Worm (Caenorhabditis elegans) whole organism, L2 larva: ENCODE data around the gene srxa-16.

ENCODE experiments used
- F13H6.1 ChIP-seq: sonication (generic microtip); optimal IDR thresholded peaks from 2 replicates; lab custom pipeline; 2016; ENCODE audit warnings: missing genetic modification characterization, missing compliant biosample characterization
- R02D3.7 ChIP-seq: fragments of 150-350 bp; optimal IDR thresholded peaks from 2 replicates; lab custom pipeline; 2014; ENCODE audit warnings: missing biosample characterization, missing genetic modification characterization
- ZK546.5 ChIP-seq: sonication (generic microtip); optimal IDR thresholded peaks from 2 replicates; lab custom pipeline; 2017; ENCODE audit warnings: missing biosample characterization, missing genetic modification characterization
- alr-1 ChIP-seq: fragments of 150-350 bp; optimal IDR thresholded peaks from 2 replicates; lab custom pipeline; 2014; ENCODE audit warnings: missing biosample characterization, missing genetic modification characterization
- ama-1 ChIP-seq: fragments of 150-350 bp; optimal IDR thresholded peaks from 2 replicates; lab custom pipeline; 2018; ENCODE audit warnings: inconsistent platforms
- ceh-16 ChIP-seq: fragments of 150-350 bp; optimal IDR thresholded peaks from 2 replicates; lab custom pipeline; 2014; ENCODE audit warnings: missing biosample characterization, missing genetic modification characterization
- dmd-4 ChIP-seq: sonication (generic microtip); optimal IDR thresholded peaks from 2 replicates; lab custom pipeline; 2017; ENCODE audit warnings: missing biosample characterization, missing genetic modification characterization
- egl-27 ChIP-seq: sonication (generic microtip); optimal IDR thresholded peaks from 3 replicates; lab custom pipeline; 2017; ENCODE audit warnings: missing biosample characterization, missing genetic modification reagents, missing genetic modification characterization
- elt-1 ChIP-seq: fragments of 150-350 bp; optimal IDR thresholded peaks from 2 replicates; lab custom pipeline; 2014; ENCODE audit warnings: missing biosample characterization, missing genetic modification characterization
- fos-1 ChIP-seq: fragments of 150-350 bp; optimal IDR thresholded peaks from 2 replicates; lab custom pipeline; 2014; ENCODE audit warnings: missing biosample characterization, missing genetic modification characterization
- lin-11 ChIP-seq: fragments of 150-350 bp; sonication (generic microtip); optimal IDR thresholded peaks from 2 replicates; lab custom pipeline; 2014; ENCODE audit warnings: missing biosample characterization, missing genetic modification characterization, inconsistent platforms, mixed read lengths
- lin-13 ChIP-seq: fragments of 150-350 bp; optimal IDR thresholded peaks from 2 replicates; lab custom pipeline; 2014; ENCODE audit warnings: missing biosample characterization, missing genetic modification reagents, missing genetic modification characterization
- lin-39 ChIP-seq: fragments of 150-350 bp; optimal IDR thresholded peaks from 2 replicates; lab custom pipeline; 2014; ENCODE audit warnings: missing biosample characterization, missing genetic modification reagents, missing genetic modification characterization
- mab-5 ChIP-seq: fragments of 150-350 bp; optimal IDR thresholded peaks from 2 replicates; lab custom pipeline; 2014; ENCODE audit warnings: missing biosample characterization, missing genetic modification characterization
- mbf-1 ChIP-seq: sonication (generic microtip); optimal IDR thresholded peaks from 2 replicates; lab custom pipeline; 2017; ENCODE audit warnings: missing biosample characterization, missing genetic modification characterization
- mdl-1 ChIP-seq, 2 experiments: fragments of 150-350 bp in 1 of 2; sonication (generic microtip) in 1 of 2; optimal IDR thresholded peaks; 2 replicates each; lab custom pipeline; 2017; ENCODE audit warnings: missing biosample characterization in 2 of 2, missing genetic modification characterization in 2 of 2
- nhr-11 ChIP-seq: fragments of 150-350 bp; optimal IDR thresholded peaks from 2 replicates; lab custom pipeline; 2014; ENCODE audit warnings: missing biosample characterization, missing genetic modification characterization
- nhr-129 ChIP-seq: fragments of 150-350 bp; optimal IDR thresholded peaks from 2 replicates; lab custom pipeline; 2014; ENCODE audit warnings: missing biosample characterization, missing genetic modification characterization
- nhr-21 ChIP-seq: fragments of 150-350 bp; optimal IDR thresholded peaks from 2 replicates; lab custom pipeline; 2014; ENCODE audit warnings: missing biosample characterization, missing genetic modification characterization
- nhr-77 ChIP-seq: fragments of 150-350 bp; optimal IDR thresholded peaks from 2 replicates; lab custom pipeline; 2014; ENCODE audit warnings: missing biosample characterization, missing genetic modification characterization
- skn-1 ChIP-seq: sonication (generic microtip); optimal IDR thresholded peaks from 2 replicates; lab custom pipeline; 2017; ENCODE audit warnings: missing biosample characterization, missing genetic modification characterization
- sma-9 ChIP-seq, 2 experiments: fragments of 150-350 bp in 1 of 2; sonication (generic microtip) in 1 of 2; optimal IDR thresholded peaks; 2 replicates each; lab custom pipeline; 2014 to 2016; ENCODE audit warnings: missing genetic modification characterization in 2 of 2, mild to moderate bottlenecking in 1 of 2, missing biosample characterization in 1 of 2, missing compliant biosample characterization in 1 of 2, missing genetic modification reagents in 1 of 2, moderate library complexity in 1 of 2
- snpc-4 ChIP-seq: fragments of 150-350 bp; optimal IDR thresholded peaks from 2 replicates; lab custom pipeline; 2014; ENCODE audit warnings: missing biosample characterization, missing genetic modification characterization
- unc-39 ChIP-seq: fragments of 150-350 bp; optimal IDR thresholded peaks from 2 replicates; lab custom pipeline; 2014; ENCODE audit warnings: missing biosample characterization, missing genetic modification characterization
- unc-55 ChIP-seq: fragments of 150-350 bp; sonication (generic microtip); optimal IDR thresholded peaks from 3 replicates; lab custom pipeline; 2014; ENCODE audit warnings: missing biosample characterization, missing genetic modification reagents, missing genetic modification characterization
- unc-62 ChIP-seq: fragments of 150-350 bp; optimal IDR thresholded peaks from 2 replicates; lab custom pipeline; 2014; ENCODE audit warnings: missing biosample characterization, missing genetic modification reagents, missing genetic modification characterization
- zag-1 ChIP-seq: fragments of 150-350 bp; optimal IDR thresholded peaks from 2 replicates; lab custom pipeline; 2014; ENCODE audit warnings: missing biosample characterization, missing genetic modification characterization
- ztf-1 ChIP-seq: fragments of 200-800 bp; sonication (Bioruptor generic); conservative IDR thresholded peaks from 2 replicates; pipeline ENCODE4 v1.3.6; 2022; ENCODE audit warnings: missing genetic modification characterization, missing compliant biosample characterization
- ztf-11 ChIP-seq: sonication (generic microtip); optimal IDR thresholded peaks from 2 replicates; lab custom pipeline; 2017; ENCODE audit warnings: missing biosample characterization, missing genetic modification characterization
- ztf-4 ChIP-seq: fragments of 150-350 bp; optimal IDR thresholded peaks from 2 replicates; lab custom pipeline; 2014; ENCODE audit warnings: missing biosample characterization, missing genetic modification characterization

The srxa-16 gene

ce11 chrV:16132215-16132614, 18.1 kb upstream of the srxa-16 start:
- TF ChIP-seq mbf-1 (tag; lab: Kevin White, UChicago), result no peak
- TF ChIP-seq ztf-1 (GFP tag; lab: Robert Waterston, UW), result no peak
- TF ChIP-seq zag-1 (tag; lab: Kevin White, UChicago), result no peak
- peak; percentile 38 for TF ChIP-seq nhr-129
- no peak for TF ChIP-seq R02D3.7
- no peak for TF ChIP-seq lin-13

- TF ChIP-seq R02D3.7 (no peak), lin-11 (no peak), mbf-1 (tag; lab: Kevin White, UChicago) (no peak), ztf-11 (no peak), dmd-4 (tag; lab: Kevin White, UChicago) (no peak), ztf-4 (tag; lab: Kevin White, UChicago) (no peak), unc-39 (tag; lab: Kevin White, UChicago) (no peak), unc-62 (GFP tag; lab: Kevin White, UChicago) (no peak), nhr-21 (tag; lab: Kevin White, UChicago) (no peak)
Measured at ce11 chrV:16131249-16131648, 17.1 kb upstream of the srxa-16 start, which contains the start of gene fbxa-142. fbxa-142 (minus strand) TSS chrV:16131349.

ce11 chrV:16129116-16129515, 15.0 kb upstream of the srxa-16 start:
- TF ChIP-seq ama-1 (lab: Kevin White, UChicago) (no peak), elt-1 (no peak), fos-1 (tag; lab: Kevin White, UChicago) (peak; percentile 21)

- TF ChIP-seq mab-5 (tag; lab: Kevin White, UChicago) (no peak), ceh-16 (tag; lab: Kevin White, UChicago) (no peak), ztf-11 (no peak), snpc-4 (tag; lab: Kevin White, UChicago) (no peak), F13H6.1 (tag; lab: Kevin White, UChicago) (no peak), ama-1 (lab: Kevin White, UChicago) (no peak), R02D3.7 (no peak), unc-55 (no peak), dmd-4 (tag; lab: Kevin White, UChicago) (no peak), skn-1 (tag; lab: Kevin White, UChicago) (no peak), egl-27 (tag; lab: Kevin White, UChicago) (no peak), lin-13 (no peak)
Measured at ce11 chrV:16127401-16127800, 13.3 kb upstream of the srxa-16 start, which contains the start of gene fbxa-143. fbxa-143 (minus strand) TSS chrV:16127501.

- TF ChIP-seq mdl-1 (tag; optimal IDR thresholded peaks at IDR 0.05; lab: Kevin White, UChicago) (no peak), R02D3.7 (no peak), sma-9 (GFP tag; optimal IDR thresholded peaks at IDR 0.05; lab: Kevin White, UChicago) (no peak), sma-9 (tag; optimal IDR thresholded peaks at IDR 0.05; lab: Kevin White, UChicago) (no peak), alr-1 (tag; lab: Kevin White, UChicago) (no peak), nhr-11 (no peak), unc-62 (GFP tag; lab: Kevin White, UChicago) (no peak), ceh-16 (tag; lab: Kevin White, UChicago) (no peak), lin-39 (no peak), ztf-1 (GFP tag; lab: Robert Waterston, UW) (no peak)
Measured at ce11 chrV:16124739-16125138, 10.6 kb upstream of the srxa-16 start, which contains the start of gene nhr-111. nhr-111 (minus strand) TSS chrV:16124839.

- TF ChIP-seq fos-1 (tag; lab: Kevin White, UChicago), result peak; percentile 24
- TF ChIP-seq nhr-77 (tag; lab: Kevin White, UChicago), result no peak
- TF ChIP-seq, all 48 proteins: peak for 1
Measured at ce11 chrV:16121451-16121850, 7.3 kb upstream of the srxa-16 start.

- TF ChIP-seq unc-62 (GFP tag; lab: Kevin White, UChicago) (no peak), fos-1 (tag; lab: Kevin White, UChicago) (peak; percentile 71), R02D3.7 (no peak), sma-9 (GFP tag; optimal IDR thresholded peaks at IDR 0.05; lab: Kevin White, UChicago) (peak; percentile 38), sma-9 (tag; optimal IDR thresholded peaks at IDR 0.05; lab: Kevin White, UChicago) (no peak), ZK546.5 (no peak), lin-11 (no peak)
Measured at ce11 chrV:16120922-16121321, 6.8 kb upstream of the srxa-16 start, which contains the start of gene skr-3. skr-3 (plus strand) TSS chrV:16121084.
